Worm (Caenorhabditis elegans): ENCODE results near the gene Y75B7B.2.

Gene Y75B7B.2

DNA sequence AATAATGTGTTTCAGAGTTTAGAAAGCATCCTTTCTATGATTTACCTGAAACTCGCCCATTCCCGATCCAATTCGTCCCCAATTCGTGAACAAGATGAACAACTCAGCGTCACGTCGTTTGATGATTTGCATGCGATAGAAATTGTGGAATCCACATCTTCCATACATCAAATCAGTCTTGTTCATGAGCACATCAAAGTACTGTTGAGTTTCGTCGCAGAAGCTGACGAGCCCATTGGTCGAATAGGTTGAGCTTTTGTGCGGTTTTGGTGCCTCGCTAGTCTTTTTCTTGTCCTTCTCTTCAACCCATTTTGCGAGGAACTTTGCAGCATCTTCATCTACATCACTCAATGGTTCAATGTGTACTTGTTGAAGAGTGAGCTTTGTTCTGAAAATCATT is 2.1 kb upstream of the Y75B7B.2 start:
- TF ChIP-seq F57A8.1 (GFP tag; optimal IDR thresholded peaks at IDR 0.05) (no peak), mcd-1 (GFP tag; IDR thresholded peaks at IDR 0.05) (no peak), madf-10 (tag; optimal IDR thresholded peaks at IDR 0.05) (no peak), lin-35 (GFP tag; optimal IDR thresholded peaks at IDR 0.05) (no peak), F37B4.10 (GFP tag; IDR thresholded peaks at IDR 0.05) (no peak), cebp-2 (GFP tag; IDR thresholded peaks at IDR 0.05) (no peak), Y56A3A.18 (GFP tag; IDR thresholded peaks at IDR 0.05) (no peak), nhr-80 (tag; optimal IDR thresholded peaks at IDR 0.05) (no peak), ztf-22 (GFP tag; optimal IDR thresholded peaks at IDR 0.05) (no peak), attf-5 (GFP tag; optimal IDR thresholded peaks at IDR 0.05) (no peak), ama-1 (optimal IDR thresholded peaks at IDR 0.05) (no peak), ama-1 (GFP tag; optimal IDR thresholded peaks at IDR 0.05) (no peak), mel-28 (tag; optimal IDR thresholded peaks at IDR 0.05; ENCODE audit: borderline replicate concordance) (no peak), hrde-1 (tag; optimal IDR thresholded peaks at IDR 0.05; ENCODE audit: borderline replicate concordance) (no peak), tbx-9 (tag; optimal IDR thresholded peaks at IDR 0.05; ENCODE audit: borderline replicate concordance) (no peak)

DNA sequence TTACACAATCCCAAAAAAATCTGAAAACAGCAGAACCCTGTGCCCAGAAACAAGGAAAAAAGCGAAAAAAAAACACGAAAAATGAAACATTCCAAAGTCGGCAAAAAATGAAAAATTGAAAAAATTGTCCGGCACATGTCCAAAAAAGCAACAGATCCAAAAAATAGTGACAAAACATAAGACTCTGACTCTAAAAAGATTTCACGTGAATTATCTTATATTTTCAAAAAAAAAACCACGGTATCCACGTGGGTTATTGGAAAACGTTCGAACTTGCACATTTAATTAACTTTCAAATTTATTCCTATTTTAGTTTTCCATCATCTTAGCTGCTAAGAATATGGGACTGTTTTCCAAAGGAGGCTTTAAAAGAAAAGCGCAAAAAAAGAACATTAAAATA is 5.2 kb downstream of the Y75B7B.2 start, which contains the start of gene Y75B7B.1:
Gene Y75B7B.1, plus strand, starts transcription at position 301 of the 400 bp plus-strand sequence.
- TF ChIP-seq ztf-18 (tag; optimal IDR thresholded peaks at IDR 0.05), result no peak
- no peak for TF ChIP-seq egl-44 (GFP tag; IDR thresholded peaks at IDR 0.05)
- TF ChIP-seq zim-3 (tag; optimal IDR thresholded peaks at IDR 0.05), result no peak
- TF ChIP-seq gei-17 (GFP tag; optimal IDR thresholded peaks at IDR 0.05), result no peak
- TF ChIP-seq Y56A3A.18 (GFP tag; IDR thresholded peaks at IDR 0.05), result no peak
- no peak for TF ChIP-seq madf-8 (GFP tag; conservative IDR thresholded peaks at IDR 0.05)
- TF ChIP-seq ztf-3 (GFP tag; optimal IDR thresholded peaks at IDR 0.05), result no peak

DNA sequence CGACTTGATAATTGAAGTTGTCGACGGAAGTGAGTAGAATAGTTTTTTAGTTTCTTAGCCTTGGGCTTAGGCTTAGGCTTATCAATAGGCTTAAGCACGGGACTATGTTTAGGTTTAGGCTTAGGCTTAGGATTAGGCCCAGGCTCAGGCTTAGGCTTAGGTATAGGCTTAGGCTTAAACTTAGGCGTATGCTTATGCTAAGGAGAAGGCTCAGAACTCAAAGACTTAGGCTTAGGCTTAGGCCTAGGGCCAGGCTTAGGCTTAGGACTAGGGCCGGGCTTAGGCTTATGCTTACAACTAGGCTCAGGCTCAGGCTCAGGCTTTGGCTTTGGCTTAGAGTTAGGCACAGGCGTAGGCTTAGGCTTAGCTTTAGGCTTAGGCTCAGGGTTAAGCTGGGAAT is 9.3 kb downstream of the Y75B7B.2 start:
- TF ChIP-seq pha-4 (tag; optimal IDR thresholded peaks at IDR 0.05) (no peak), lsy-27 (tag; optimal IDR thresholded peaks at IDR 0.05; ENCODE audit: borderline replicate concordance, insufficient read depth) (no peak)

DNA sequence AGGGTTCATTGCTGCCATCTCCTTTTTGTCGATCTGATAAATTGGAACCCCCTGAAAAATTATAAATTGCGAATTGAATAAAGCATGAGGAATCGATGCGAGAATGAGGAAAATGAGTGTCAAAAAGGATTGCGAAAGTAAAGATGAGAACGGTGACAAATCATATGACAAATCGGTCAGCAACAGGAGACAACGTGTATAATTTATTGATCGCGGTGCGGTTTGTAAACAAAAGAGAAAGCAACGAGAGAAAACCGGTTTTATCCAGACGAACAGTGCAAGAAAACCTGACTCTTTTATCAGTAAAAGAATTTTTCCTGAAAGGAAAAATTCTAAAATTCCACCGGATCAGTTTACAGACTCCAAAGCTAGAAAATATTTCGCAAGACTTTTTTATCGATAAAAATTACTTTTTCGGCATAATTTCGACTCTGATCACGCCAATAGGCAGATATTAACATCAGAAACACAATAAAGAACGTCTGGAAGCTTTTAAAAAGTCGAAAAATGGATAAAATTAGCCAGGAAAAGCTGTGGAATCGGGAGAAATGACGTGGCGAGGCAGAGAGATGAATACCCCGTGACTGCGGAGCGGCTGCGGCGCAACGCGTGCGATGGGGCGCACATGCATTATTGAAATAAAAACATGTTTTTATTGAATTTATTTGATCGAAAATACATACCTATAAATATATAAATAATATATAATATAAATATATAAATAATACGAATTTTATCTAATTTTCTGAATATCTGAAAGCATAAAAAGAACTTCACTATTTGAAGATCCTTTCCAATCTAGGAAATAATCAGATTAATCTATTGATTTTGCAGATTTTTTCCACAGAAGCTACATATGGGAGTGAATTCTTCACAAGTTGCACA is 11.6 kb downstream of the Y75B7B.2 start, which contains the start of the genes rab-1 and C39F7.5:
Gene rab-1, minus strand, starts transcription at position 51 of the 885 bp plus-strand sequence.
Gene C39F7.5, plus strand, starts transcription at position 835 of the 885 bp plus-strand sequence.
- TF ChIP-seq F23B12.7 (tag; optimal IDR thresholded peaks at IDR 0.05; ENCODE audit: insufficient read depth) (peak; percentile 65), F10E7.11 (tag; optimal IDR thresholded peaks at IDR 0.05) (no peak), cebp-1 (GFP tag; IDR thresholded peaks at IDR 0.05) (no peak), cebp-1 (tag; optimal IDR thresholded peaks at IDR 0.05) (peak; percentile 81), tbp1 (GFP tag; optimal IDR thresholded peaks at IDR 0.05) (peak; percentile 23), nhr-80 (tag; optimal IDR thresholded peaks at IDR 0.05) (peak; percentile 43), ztf-18 (tag; optimal IDR thresholded peaks at IDR 0.05) (peak; percentile 2), xnd-1 (tag; optimal IDR thresholded peaks at IDR 0.05) (no peak), lin-54 (GFP tag; optimal IDR thresholded peaks at IDR 0.05) (peak; percentile 40), snpc-4 (GFP tag; optimal IDR thresholded peaks at IDR 0.05) (peak; percentile 15), snpc-4 (tag; optimal IDR thresholded peaks at IDR 0.05) (peak in 3 of 4 experiments; percentile 11 to 66 (median 13)), Y67H2A.10 (GFP tag; conservative IDR thresholded peaks at IDR 0.05) (peak; percentile 65; the same call in 1 of the 2 replicates), dox-1 (GFP tag; IDR thresholded peaks at IDR 0.05) (peak; percentile 73), madf-10 (tag; optimal IDR thresholded peaks at IDR 0.05) (peak; percentile 53), aptf-2 (GFP tag; conservative IDR thresholded peaks at IDR 0.05) (no peak), F39B2.1 (GFP tag; IDR thresholded peaks at IDR 0.05) (no peak), attf-5 (GFP tag; optimal IDR thresholded peaks at IDR 0.05) (peak; percentile 88), B0336.3 (GFP tag; IDR thresholded peaks at IDR 0.05) (no peak), ama-1 (optimal IDR thresholded peaks at IDR 0.05) (peak; percentile 65), ama-1 (GFP tag; optimal IDR thresholded peaks at IDR 0.05) (no peak), mxl-1 (tag; optimal IDR thresholded peaks at IDR 0.05) (no peak), K12H6.12 (tag; optimal IDR thresholded peaks at IDR 0.05) (peak; percentile 43), D2030.7 (GFP tag; IDR thresholded peaks at IDR 0.05) (peak; percentile 40; the same call in 1 of the 2 replicates), mcd-1 (GFP tag; IDR thresholded peaks at IDR 0.05) (peak; percentile 92), lsy-27 (tag; optimal IDR thresholded peaks at IDR 0.05; ENCODE audit: borderline replicate concordance, insufficient read depth) (no peak), pbrm-1 (GFP tag; IDR thresholded peaks at IDR 0.05) (peak; percentile 51; the same call in 1 of the 2 replicates)
